Worm (Caenorhabditis elegans): Measurements from ENCODE around the gene R11D1.2.

The R11D1.2 gene

ce11 chrV:12706511-12706910 is 1.9 kb upstream of the R11D1.2 start:
- no peak for TF ChIP-seq efl-1 (optimal IDR thresholded peaks at IDR 0.05)
- peak in 1 of 2 experiments; percentile 65 for TF ChIP-seq efl-1 (GFP tag; optimal IDR thresholded peaks at IDR 0.05 in 1 of 2)
- no peak for TF ChIP-seq elt-3 (tag; optimal IDR thresholded peaks at IDR 0.05)

ce11 chrV:12711999-12712398 is 3.6 kb downstream of the R11D1.2 start, which contains the start of gene R11D1.3:
Gene R11D1.3, minus strand, starts transcription at chrV:12712099.
- TF ChIP-seq irx-1 (tag; optimal IDR thresholded peaks at IDR 0.05) (no peak), nhr-71 (tag; optimal IDR thresholded peaks at IDR 0.05) (no peak), fkh-8 (tag; optimal IDR thresholded peaks at IDR 0.05) (no peak), lsy-2 (tag; optimal IDR thresholded peaks at IDR 0.05) (no peak), pag-3 (tag; optimal IDR thresholded peaks at IDR 0.05; ENCODE audit: borderline replicate concordance, insufficient read depth) (no peak), swsn-7 (tag; optimal IDR thresholded peaks at IDR 0.05) (no peak), hlh-17 (GFP tag; optimal IDR thresholded peaks at IDR 0.05; ENCODE audit: borderline replicate concordance) (no peak), dpl-1 (GFP tag; optimal IDR thresholded peaks at IDR 0.05) (no peak), elt-3 (tag; optimal IDR thresholded peaks at IDR 0.05) (no peak), F16B12.6 (tag; optimal IDR thresholded peaks at IDR 0.05) (no peak), ets-5 (GFP tag; IDR thresholded peaks at IDR 0.05) (no peak), aly-2 (tag; optimal IDR thresholded peaks at IDR 0.05) (no peak), unc-86 (tag; optimal IDR thresholded peaks at IDR 0.05) (no peak), egl-27 (tag; optimal IDR thresholded peaks at IDR 0.05) (no peak), mdl-1 (tag; optimal IDR thresholded peaks at IDR 0.05) (no peak), nhr-12 (tag; optimal IDR thresholded peaks at IDR 0.05) (no peak), skn-1 (tag; optimal IDR thresholded peaks at IDR 0.05) (no peak), C04F5.9 (tag; optimal IDR thresholded peaks at IDR 0.05) (no peak), elt-2 (tag; optimal IDR thresholded peaks at IDR 0.05) (no peak)

ce11 chrV:12714120-12714519 is 5.7 kb downstream of the R11D1.2 start, which contains the start of gene R11D1.4:
Gene R11D1.4, minus strand, starts transcription at chrV:12714220.
- no peak for TF ChIP-seq snu-23 (GFP tag; optimal IDR thresholded peaks at IDR 0.05)
- no peak for TF ChIP-seq hlh-4 (tag; optimal IDR thresholded peaks at IDR 0.05)
- TF ChIP-seq dsc-1 (tag; optimal IDR thresholded peaks at IDR 0.05), result no peak
- no peak for TF ChIP-seq xbp-1 (tag; optimal IDR thresholded peaks at IDR 0.05)
- TF ChIP-seq nhr-11 (tag; optimal IDR thresholded peaks at IDR 0.05), result no peak
- TF ChIP-seq ztf-4 (tag; optimal IDR thresholded peaks at IDR 0.05), result no peak
- no peak for TF ChIP-seq unc-130 (tag; optimal IDR thresholded peaks at IDR 0.05)
- TF ChIP-seq mab-9 (GFP tag; IDR thresholded peaks at IDR 0.05), result no peak
- TF ChIP-seq egl-13 (tag; optimal IDR thresholded peaks at IDR 0.05), result no peak
- TF ChIP-seq ceh-8 (GFP tag; optimal IDR thresholded peaks at IDR 0.05), result no peak
- TF ChIP-seq lin-14 (GFP tag; optimal IDR thresholded peaks at IDR 0.05), result no peak
- no peak for TF ChIP-seq mdl-1 (tag; optimal IDR thresholded peaks at IDR 0.05)
- TF ChIP-seq F16B12.6 (tag; optimal IDR thresholded peaks at IDR 0.05), result no peak
- no peak for TF ChIP-seq ceh-88 (GFP tag; IDR thresholded peaks at IDR 0.05)
- no peak for TF ChIP-seq Y116A8C.19 (tag; optimal IDR thresholded peaks at IDR 0.05; ENCODE audit: borderline replicate concordance)
- TF ChIP-seq nhr-90 (tag; optimal IDR thresholded peaks at IDR 0.05; ENCODE audit: poor library complexity), result no peak
- TF ChIP-seq zag-1 (tag; optimal IDR thresholded peaks at IDR 0.05), result no peak
- TF ChIP-seq nhr-237 (tag; optimal IDR thresholded peaks at IDR 0.05), result no peak
- TF ChIP-seq snpc-4 (tag; optimal IDR thresholded peaks at IDR 0.05), result no peak

- no peak for TF ChIP-seq nhr-237 (tag; optimal IDR thresholded peaks at IDR 0.05)
- no peak for TF ChIP-seq ceh-63 (GFP tag; optimal IDR thresholded peaks at IDR 0.05)
- TF ChIP-seq alr-1 (tag; optimal IDR thresholded peaks at IDR 0.05; ENCODE audit: borderline replicate concordance), result no peak
- no peak for TF ChIP-seq unc-98 (GFP tag; IDR thresholded peaks at IDR 0.05)
- TF ChIP-seq snu-23 (GFP tag; optimal IDR thresholded peaks at IDR 0.05), result no peak
- no peak for TF ChIP-seq lin-35 (GFP tag; optimal IDR thresholded peaks at IDR 0.05)
- no peak for TF ChIP-seq efl-1 (optimal IDR thresholded peaks at IDR 0.05)
- TF ChIP-seq efl-1 (GFP tag; optimal IDR thresholded peaks at IDR 0.05 in 1 of 2), result no peak
- TF ChIP-seq pag-3 (tag; optimal IDR thresholded peaks at IDR 0.05; ENCODE audit: borderline replicate concordance, insufficient read depth), result no peak
- no peak for TF ChIP-seq nhr-20 (tag; optimal IDR thresholded peaks at IDR 0.05)
- TF ChIP-seq fkh-10 (GFP tag; optimal IDR thresholded peaks at IDR 0.05), result no peak
- TF ChIP-seq hlh-4 (tag; optimal IDR thresholded peaks at IDR 0.05), result no peak
- no peak for TF ChIP-seq unc-130 (tag; optimal IDR thresholded peaks at IDR 0.05)
- TF ChIP-seq mdl-1 (tag; optimal IDR thresholded peaks at IDR 0.05), result no peak
- TF ChIP-seq swsn-7 (tag; optimal IDR thresholded peaks at IDR 0.05), result no peak
These were observed 8.0 kb downstream of the R11D1.2 start, which contains the start of gene str-178 for ce11 chrV:12716447-12716846. Gene str-178, minus strand, starts transcription at chrV:12716547.
